Worm (Caenorhabditis elegans): Measurements from ENCODE around the gene Y45F10B.8.

Y45F10B.8 gene

DNA sequence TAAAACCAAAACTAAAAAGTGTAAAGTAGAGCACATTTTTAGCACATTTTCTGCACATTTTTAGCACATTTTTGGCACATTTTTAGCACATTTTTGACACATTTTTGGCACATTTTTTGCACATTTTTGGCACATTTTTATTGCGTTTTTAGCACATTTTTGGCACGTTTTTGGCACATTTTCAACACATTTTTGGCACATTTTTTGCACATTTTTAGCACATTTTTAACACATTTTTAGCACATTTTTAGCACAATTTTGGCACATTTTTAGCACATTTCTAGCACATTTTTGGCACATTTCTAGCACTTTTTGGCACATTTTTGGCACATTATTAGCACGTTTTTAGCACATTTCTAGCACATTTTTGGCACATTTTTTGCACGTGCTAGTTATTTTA, 2.4 kb downstream of the Y45F10B.8 start:
- no peak for TF ChIP-seq unc-62 (GFP tag; optimal IDR thresholded peaks at IDR 0.05)

DNA sequence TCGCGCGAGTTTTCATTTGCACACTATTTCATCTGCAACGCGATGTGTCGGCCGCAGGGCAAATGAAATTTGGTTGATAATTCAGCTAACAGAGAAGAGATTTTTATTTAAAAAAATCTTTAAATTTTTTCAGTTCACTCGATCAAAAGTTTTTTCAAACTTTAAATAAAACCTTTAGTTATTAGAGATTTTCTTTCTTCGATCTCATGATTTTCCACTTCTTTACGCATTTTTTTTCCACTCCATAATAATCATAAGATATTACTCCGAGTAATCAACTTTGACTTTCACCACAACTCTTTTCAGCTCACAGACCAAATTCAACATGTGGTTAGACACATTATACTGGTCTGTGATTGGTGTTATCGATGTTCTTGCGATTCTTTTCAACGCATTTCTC, 3.3 kb downstream of the Y45F10B.8 start, which contains the start of gene srd-10:
srd-10 (plus strand) TSS at position 301 of the 400 bp plus-strand sequence.
- TF ChIP-seq unc-62 (GFP tag; optimal IDR thresholded peaks at IDR 0.05) = no peak

DNA sequence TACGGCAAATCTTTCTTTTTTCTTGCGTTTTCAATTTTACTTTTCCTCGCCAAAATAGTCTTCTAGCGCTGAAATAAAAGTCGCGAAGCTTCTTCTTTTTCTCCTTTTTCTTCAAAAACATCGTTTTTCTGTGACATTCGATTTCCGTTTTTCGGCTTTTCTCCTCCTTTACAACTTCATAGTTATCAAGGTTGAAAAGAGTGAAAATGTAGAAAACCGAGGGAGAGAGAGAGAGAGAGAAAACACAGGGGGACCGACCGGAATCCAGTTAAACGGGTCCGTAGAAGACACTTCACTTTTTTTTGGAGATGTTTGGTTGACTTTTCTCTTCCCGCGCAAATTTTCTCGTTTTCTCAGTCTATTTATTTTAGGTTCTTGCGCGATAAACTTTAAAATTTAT, 13.8 kb downstream of the Y45F10B.8 start:
- no peak for TF ChIP-seq unc-62 (GFP tag; optimal IDR thresholded peaks at IDR 0.05)

DNA sequence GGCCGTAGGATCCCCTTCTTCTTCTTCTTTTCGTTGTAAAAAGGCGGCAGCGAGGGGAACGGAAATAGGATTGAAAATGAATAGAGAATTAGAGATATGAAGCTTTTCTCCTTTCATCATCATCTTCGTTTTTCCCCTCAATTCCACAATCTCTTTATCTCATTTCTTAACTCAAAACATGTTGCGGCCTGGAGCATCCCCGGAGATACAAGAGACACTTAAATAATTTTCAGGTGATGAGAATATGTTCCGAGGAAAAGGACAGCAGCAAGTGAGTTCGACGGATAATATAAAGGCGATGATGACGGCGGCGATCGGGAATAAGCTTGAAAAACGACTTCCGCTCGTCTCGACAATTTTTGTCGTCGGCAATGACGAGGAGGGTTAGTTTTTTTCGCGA, 16.4 kb downstream of the Y45F10B.8 start, which contains the start of the genes Y45F10B.13 and qui-1:
Y45F10B.13 (minus strand) TSS at position 101 of the 400 bp plus-strand sequence.
qui-1 (plus strand) TSS at position 233 of the 400 bp plus-strand sequence.
- no peak for TF ChIP-seq unc-62 (GFP tag; optimal IDR thresholded peaks at IDR 0.05)

DNA sequence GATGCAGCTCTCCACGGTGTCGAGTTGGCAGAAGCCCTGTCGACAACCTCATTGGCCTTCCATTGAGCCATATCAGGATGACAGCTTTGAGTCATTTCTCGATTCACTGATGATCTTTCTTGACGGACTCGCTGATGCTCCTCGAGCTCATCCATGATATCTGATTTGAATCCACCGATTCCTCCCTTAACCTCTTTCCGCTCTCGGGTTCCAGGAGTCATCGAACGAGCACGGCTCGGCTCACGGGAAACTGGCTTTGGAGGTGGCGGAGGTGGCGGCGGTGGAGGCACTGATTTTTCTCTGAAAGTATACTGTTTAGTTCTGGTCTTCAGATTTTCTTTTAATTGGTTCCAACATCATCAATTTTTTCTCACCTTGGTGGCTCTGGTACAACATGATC, 19.1 kb downstream of the Y45F10B.8 start:
- no peak for TF ChIP-seq unc-62 (GFP tag; optimal IDR thresholded peaks at IDR 0.05)

DNA sequence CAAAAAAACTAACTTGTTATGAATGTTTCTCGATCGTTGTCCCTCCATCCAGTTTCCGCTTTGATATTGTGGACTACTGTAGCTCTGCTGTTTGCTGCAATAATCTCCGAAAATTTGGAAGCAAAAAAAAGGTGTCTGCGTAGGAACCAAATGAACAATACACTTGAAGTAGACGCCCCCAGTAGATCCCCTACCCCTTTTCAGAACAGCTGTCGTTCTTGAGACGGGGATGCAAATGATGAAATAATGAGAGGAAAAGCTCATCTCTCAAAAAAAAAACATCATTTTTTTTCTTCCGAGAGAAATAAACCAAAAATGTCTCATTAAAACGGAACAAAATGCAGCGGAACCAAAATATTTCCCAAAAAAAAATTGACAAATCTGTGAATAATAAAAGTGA, 20.7 kb downstream of the Y45F10B.8 start:
- no peak for TF ChIP-seq unc-62 (GFP tag; optimal IDR thresholded peaks at IDR 0.05)

DNA sequence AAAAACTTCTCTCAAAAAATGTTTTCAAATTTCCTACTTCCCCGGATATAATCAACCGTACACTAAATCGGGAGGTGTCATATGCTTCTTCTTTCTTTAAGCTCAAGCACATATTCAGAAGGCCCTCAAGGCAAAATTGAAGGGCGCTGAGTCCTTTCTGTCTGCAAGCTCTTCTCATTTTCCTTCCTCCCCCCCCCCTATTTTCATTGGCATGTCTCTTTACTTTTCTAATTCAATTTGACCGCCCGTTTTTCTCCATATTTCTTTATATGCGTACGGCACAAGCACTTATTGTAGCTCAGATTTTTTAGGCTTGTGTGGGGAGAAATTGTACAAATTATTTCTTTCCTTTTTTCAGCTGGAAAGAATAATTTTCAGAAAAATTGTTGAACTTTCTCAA, 22.6 kb downstream of the Y45F10B.8 start:
- no peak for TF ChIP-seq unc-62 (GFP tag; optimal IDR thresholded peaks at IDR 0.05)

DNA sequence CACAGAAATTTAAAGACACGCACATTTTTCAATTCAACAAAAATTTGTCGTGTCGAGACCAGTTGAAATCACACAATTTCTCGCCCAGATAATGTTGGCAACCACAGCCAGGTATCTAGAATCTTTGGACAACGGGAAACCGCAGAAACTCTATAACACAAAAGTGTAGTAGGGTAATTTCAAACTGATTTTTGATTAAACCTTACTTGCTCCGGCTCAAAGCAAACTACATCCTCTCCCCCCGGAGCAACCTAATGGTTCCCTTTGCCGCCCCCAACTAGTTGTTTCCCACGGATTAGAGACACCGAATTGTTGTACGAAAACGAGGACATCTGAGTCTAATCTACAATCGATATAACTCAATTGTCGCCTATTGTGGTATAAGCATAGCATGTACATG, 23.7 kb downstream of the Y45F10B.8 start:
- TF ChIP-seq unc-62 (GFP tag; optimal IDR thresholded peaks at IDR 0.05) = no peak

DNA sequence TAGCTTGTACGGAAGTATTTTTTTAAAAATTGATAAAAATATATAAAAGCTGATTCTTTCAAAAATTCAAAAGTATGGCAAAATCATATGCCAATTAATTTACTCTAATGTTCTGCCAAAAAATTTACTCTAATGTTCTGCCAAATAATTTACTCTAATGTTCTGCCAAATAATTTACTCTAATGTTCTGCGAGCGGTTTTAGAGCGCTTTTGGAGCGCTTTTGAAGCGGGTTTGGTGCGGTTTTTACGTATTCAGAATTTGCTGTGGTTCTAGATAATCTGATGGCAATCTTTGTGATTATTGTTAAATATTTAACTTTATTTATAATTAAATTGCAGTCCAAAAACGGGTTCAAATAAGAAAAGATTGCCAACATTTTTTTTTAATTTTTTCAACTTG, 28.7 kb downstream of the Y45F10B.8 start:
- TF ChIP-seq unc-62 (GFP tag; optimal IDR thresholded peaks at IDR 0.05) = no peak

DNA sequence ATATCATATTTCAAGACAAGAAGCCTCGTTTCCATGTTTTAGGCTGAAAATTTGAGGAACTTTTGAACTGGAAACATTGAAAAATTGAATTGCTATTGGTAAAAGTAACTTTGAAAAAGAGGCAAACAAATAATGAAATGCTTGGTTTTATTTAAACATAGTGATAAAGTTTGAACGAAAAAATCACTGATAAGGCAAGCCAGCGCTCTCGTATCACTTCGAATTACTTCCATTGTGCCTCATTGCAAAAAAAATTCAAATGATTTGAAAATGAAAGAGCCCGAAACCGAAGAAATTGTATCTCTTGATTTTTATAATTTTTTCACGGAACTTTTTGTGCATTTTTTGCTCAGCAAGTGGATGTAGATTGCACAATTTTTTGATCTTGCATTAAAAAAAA, 29.9 kb downstream of the Y45F10B.8 start, which contains the start of gene F52G2.3:
F52G2.3 (minus strand) TSS at position 43 of the 400 bp plus-strand sequence.
- no peak for TF ChIP-seq unc-62 (GFP tag; optimal IDR thresholded peaks at IDR 0.05)

DNA sequence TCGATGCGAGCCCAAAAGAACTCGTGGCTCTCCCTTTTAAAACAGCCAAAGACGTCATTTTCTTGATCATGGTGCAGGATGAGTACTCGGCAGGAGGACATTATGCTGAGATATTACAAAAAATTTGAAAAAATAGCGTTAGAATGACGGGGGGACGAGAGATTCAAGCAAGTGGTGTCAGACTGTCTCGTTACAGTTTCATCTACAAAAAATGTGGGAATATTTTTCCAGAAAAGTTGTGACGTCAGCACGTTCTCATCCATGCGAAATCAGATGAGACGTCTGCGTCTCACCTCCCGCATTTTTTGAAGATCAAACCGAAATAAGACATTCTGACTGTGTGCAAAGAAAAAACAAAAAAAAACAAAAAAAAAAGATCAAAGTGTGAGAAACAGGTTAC, 37.9 kb downstream of the Y45F10B.8 start, which contains the start of gene rsd-2:
rsd-2 (minus strand) TSS at position 101 of the 400 bp plus-strand sequence.
- TF ChIP-seq unc-62 (GFP tag; optimal IDR thresholded peaks at IDR 0.05) = no peak

DNA sequence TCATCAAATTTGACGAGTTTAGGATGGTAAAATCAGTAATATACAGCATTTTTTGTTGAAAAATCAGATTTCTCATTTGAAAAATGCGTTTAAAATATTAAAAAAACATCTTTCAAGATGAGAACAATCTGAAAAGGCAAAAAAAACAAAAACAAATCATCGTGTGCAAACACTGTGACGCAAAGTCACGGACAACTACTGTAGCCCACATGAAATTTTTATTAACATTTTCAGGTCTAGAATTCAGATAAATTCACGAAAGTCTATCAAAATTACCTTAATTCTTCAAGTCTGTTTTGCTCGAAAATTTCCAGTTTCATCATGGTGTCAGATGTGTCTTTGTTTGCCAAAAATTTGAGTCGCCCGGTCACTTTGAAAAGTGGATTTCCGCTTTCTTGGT, 39.2 kb downstream of the Y45F10B.8 start:
- TF ChIP-seq unc-62 (GFP tag; optimal IDR thresholded peaks at IDR 0.05) = no peak

Measured in whole organism, dauer.